Worm (Caenorhabditis elegans): ENCODE results near the gene ZK1127.12.

DNA sequence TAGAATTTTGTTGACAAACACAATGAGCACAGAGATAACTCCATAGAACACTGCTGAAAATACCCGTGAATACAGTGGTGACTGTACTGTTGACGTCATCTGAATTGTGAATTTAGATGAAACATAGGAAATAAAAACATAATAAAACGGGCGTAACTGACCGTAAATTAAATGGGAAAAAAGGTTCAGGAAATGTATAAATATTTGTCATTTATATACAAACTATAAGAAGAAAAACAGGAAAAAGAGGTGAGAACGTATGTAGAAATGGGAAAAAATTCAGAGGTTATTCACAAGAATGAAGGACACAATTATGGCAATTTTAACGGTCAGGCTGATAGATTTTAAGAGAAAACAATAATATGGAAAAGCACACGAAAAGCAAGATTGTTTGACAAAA is 39.3 kb upstream of the ZK1127.12 start, which contains the start of gene sqv-7:
- no peak for TF ChIP-seq ces-1 (GFP tag; optimal IDR thresholded peaks at IDR 0.05)
- no peak for TF ChIP-seq ama-1 (optimal IDR thresholded peaks at IDR 0.05)
- TF ChIP-seq zag-1 (tag; optimal IDR thresholded peaks at IDR 0.05), result no peak
- TF ChIP-seq pha-4 (GFP tag; IDR thresholded peaks at IDR 0.05), result no peak
- TF ChIP-seq pha-4 (tag; optimal IDR thresholded peaks at IDR 0.05), result no peak
- no peak for TF ChIP-seq unc-130 (GFP tag; optimal IDR thresholded peaks at IDR 0.05)

All from whole organism, L4 larva.